Worm (Caenorhabditis elegans) whole organism, L2 larva: Measurements from ENCODE around the gene drd-10.

Experiments
- C34F6.9 ChIP-seq: fragments of 150-350 bp; optimal IDR thresholded peaks from 2 replicates; lab custom pipeline; 2014; ENCODE audit warnings: missing biosample characterization, missing genetic modification characterization
- F13H6.1 ChIP-seq: sonication (generic microtip); optimal IDR thresholded peaks from 2 replicates; lab custom pipeline; 2016; ENCODE audit warnings: missing genetic modification characterization, missing compliant biosample characterization
- R02D3.7 ChIP-seq: fragments of 150-350 bp; optimal IDR thresholded peaks from 2 replicates; lab custom pipeline; 2014; ENCODE audit warnings: missing biosample characterization, missing genetic modification characterization
- ZK546.5 ChIP-seq: sonication (generic microtip); optimal IDR thresholded peaks from 2 replicates; lab custom pipeline; 2017; ENCODE audit warnings: missing biosample characterization, missing genetic modification characterization
- alr-1 ChIP-seq: fragments of 150-350 bp; optimal IDR thresholded peaks from 2 replicates; lab custom pipeline; 2014; ENCODE audit warnings: missing biosample characterization, missing genetic modification characterization
- aly-2 ChIP-seq: fragments of 150-350 bp; optimal IDR thresholded peaks from 2 replicates; lab custom pipeline; 2014; ENCODE audit warnings: missing biosample characterization, missing genetic modification characterization
- blmp-1 ChIP-seq: sonication (generic microtip); optimal IDR thresholded peaks from 2 replicates; lab custom pipeline; 2017; ENCODE audit warnings: missing genetic modification characterization, mild to moderate bottlenecking, missing compliant biosample characterization, antibody characterized with exemption, moderate library complexity; ENCODE audit not compliant: insufficient read depth
- ceh-82 ChIP-seq: fragments of 150-350 bp; optimal IDR thresholded peaks from 2 replicates; lab custom pipeline; 2014; ENCODE audit warnings: missing biosample characterization, missing genetic modification characterization
- egl-27 ChIP-seq: sonication (generic microtip); optimal IDR thresholded peaks from 3 replicates; lab custom pipeline; 2017; ENCODE audit warnings: missing biosample characterization, missing genetic modification reagents, missing genetic modification characterization
- elt-1 ChIP-seq: fragments of 150-350 bp; optimal IDR thresholded peaks from 2 replicates; lab custom pipeline; 2014; ENCODE audit warnings: missing biosample characterization, missing genetic modification characterization
- elt-3 ChIP-seq: sonication (generic microtip); optimal IDR thresholded peaks from 2 replicates; lab custom pipeline; 2017; ENCODE audit warnings: missing biosample characterization, missing genetic modification characterization
- fos-1 ChIP-seq: fragments of 150-350 bp; optimal IDR thresholded peaks from 2 replicates; lab custom pipeline; 2014; ENCODE audit warnings: missing biosample characterization, missing genetic modification characterization
- gmeb-1 ChIP-seq: fragments of 150-350 bp; optimal IDR thresholded peaks from 2 replicates; lab custom pipeline; 2014; ENCODE audit warnings: missing biosample characterization, missing genetic modification characterization
- lin-11 ChIP-seq: fragments of 150-350 bp; sonication (generic microtip); optimal IDR thresholded peaks from 2 replicates; lab custom pipeline; 2014; ENCODE audit warnings: missing biosample characterization, missing genetic modification characterization, inconsistent platforms, mixed read lengths
- lin-39 ChIP-seq: fragments of 150-350 bp; optimal IDR thresholded peaks from 2 replicates; lab custom pipeline; 2014; ENCODE audit warnings: missing biosample characterization, missing genetic modification reagents, missing genetic modification characterization
- lsy-2 ChIP-seq, 2 experiments: fragments of 150-350 bp in 1 of 2; sonication (generic microtip) in 1 of 2; optimal IDR thresholded peaks; 2 replicates each; lab custom pipeline; 2014 to 2017; ENCODE audit warnings: missing biosample characterization in 2 of 2, missing genetic modification characterization in 2 of 2
- mab-5 ChIP-seq: fragments of 150-350 bp; optimal IDR thresholded peaks from 2 replicates; lab custom pipeline; 2014; ENCODE audit warnings: missing biosample characterization, missing genetic modification characterization
- mbf-1 ChIP-seq: sonication (generic microtip); optimal IDR thresholded peaks from 2 replicates; lab custom pipeline; 2017; ENCODE audit warnings: missing biosample characterization, missing genetic modification characterization
- mdl-1 ChIP-seq, 2 experiments: fragments of 150-350 bp in 1 of 2; sonication (generic microtip) in 1 of 2; optimal IDR thresholded peaks; 2 replicates each; lab custom pipeline; 2017; ENCODE audit warnings: missing biosample characterization in 2 of 2, missing genetic modification characterization in 2 of 2
- nhr-10 ChIP-seq: sonication (generic microtip); optimal IDR thresholded peaks from 2 replicates; lab custom pipeline; 2017; ENCODE audit warnings: missing biosample characterization, missing genetic modification characterization
- nhr-11 ChIP-seq: fragments of 150-350 bp; optimal IDR thresholded peaks from 2 replicates; lab custom pipeline; 2014; ENCODE audit warnings: missing biosample characterization, missing genetic modification characterization
- nhr-12 ChIP-seq: fragments of 150-350 bp; optimal IDR thresholded peaks from 2 replicates; lab custom pipeline; 2014; ENCODE audit warnings: missing biosample characterization, missing genetic modification characterization
- nhr-129 ChIP-seq: fragments of 150-350 bp; optimal IDR thresholded peaks from 2 replicates; lab custom pipeline; 2014; ENCODE audit warnings: missing biosample characterization, missing genetic modification characterization
- nhr-21 ChIP-seq: fragments of 150-350 bp; optimal IDR thresholded peaks from 2 replicates; lab custom pipeline; 2014; ENCODE audit warnings: missing biosample characterization, missing genetic modification characterization
- nhr-23 ChIP-seq: fragments of 150-350 bp; optimal IDR thresholded peaks from 2 replicates; lab custom pipeline; 2014; ENCODE audit warnings: missing biosample characterization, missing genetic modification reagents, missing genetic modification characterization
- nhr-237 ChIP-seq: fragments of 150-350 bp; optimal IDR thresholded peaks from 2 replicates; lab custom pipeline; 2014; ENCODE audit warnings: missing biosample characterization, missing genetic modification characterization
- sem-4 ChIP-seq: fragments of 150-350 bp; optimal IDR thresholded peaks from 2 replicates; lab custom pipeline; 2014; ENCODE audit warnings: missing biosample characterization, missing genetic modification reagents, missing genetic modification characterization
- skn-1 ChIP-seq: sonication (generic microtip); optimal IDR thresholded peaks from 2 replicates; lab custom pipeline; 2017; ENCODE audit warnings: missing biosample characterization, missing genetic modification characterization
- sma-3 ChIP-seq: sonication (generic microtip); optimal IDR thresholded peaks from 2 replicates; lab custom pipeline; 2016; ENCODE audit warnings: missing genetic modification reagents, missing genetic modification characterization, missing compliant biosample characterization
- unc-39 ChIP-seq: fragments of 150-350 bp; optimal IDR thresholded peaks from 2 replicates; lab custom pipeline; 2014; ENCODE audit warnings: missing biosample characterization, missing genetic modification characterization
- unc-55 ChIP-seq: fragments of 150-350 bp; sonication (generic microtip); optimal IDR thresholded peaks from 3 replicates; lab custom pipeline; 2014; ENCODE audit warnings: missing biosample characterization, missing genetic modification reagents, missing genetic modification characterization
- zag-1 ChIP-seq: fragments of 150-350 bp; optimal IDR thresholded peaks from 2 replicates; lab custom pipeline; 2014; ENCODE audit warnings: missing biosample characterization, missing genetic modification characterization
- ztf-1 ChIP-seq: fragments of 200-800 bp; sonication (Bioruptor generic); conservative IDR thresholded peaks from 2 replicates; pipeline ENCODE4 v1.3.6; 2022; ENCODE audit warnings: missing genetic modification characterization, missing compliant biosample characterization
- ztf-11 ChIP-seq: sonication (generic microtip); optimal IDR thresholded peaks from 2 replicates; lab custom pipeline; 2017; ENCODE audit warnings: missing biosample characterization, missing genetic modification characterization

drd-10 gene

DNA sequence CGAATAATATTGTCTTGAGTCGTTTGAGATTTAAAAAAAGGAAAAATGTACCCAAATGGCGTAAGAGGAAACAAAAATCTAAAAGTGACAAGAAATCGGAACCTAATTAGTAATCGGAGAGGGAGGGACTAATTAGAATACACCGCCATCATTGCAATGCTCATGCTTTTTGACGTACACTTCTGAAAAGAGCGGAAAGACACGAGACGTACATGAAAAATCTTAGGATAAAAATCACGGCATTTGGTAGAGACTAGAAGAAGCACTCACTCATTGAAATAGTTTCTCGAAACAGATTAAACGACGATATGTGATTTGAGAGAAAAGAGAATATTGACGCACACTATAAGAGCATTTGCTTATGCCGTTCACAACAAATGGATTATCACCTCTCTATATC lies 15.6 kb downstream of the drd-10 start:
- TF ChIP-seq C34F6.9 = no peak
- TF ChIP-seq lin-11 (tag; lab: Kevin White, UChicago) = no peak
- no peak for TF ChIP-seq ceh-82 (tag; lab: Kevin White, UChicago)
- TF ChIP-seq elt-1 (tag; lab: Kevin White, UChicago) = no peak
- TF ChIP-seq mbf-1 (tag; lab: Kevin White, UChicago) = no peak
- no peak for TF ChIP-seq ztf-1 (GFP tag; lab: Robert Waterston, UW)
- TF ChIP-seq mab-5 (tag; lab: Kevin White, UChicago) = no peak
- TF ChIP-seq elt-3 (tag; lab: Kevin White, UChicago) = no peak
- no peak for TF ChIP-seq fos-1 (tag; lab: Kevin White, UChicago)
- TF ChIP-seq egl-27 (tag; lab: Kevin White, UChicago) = no peak
- TF ChIP-seq ZK546.5 (tag; lab: Kevin White, UChicago) = no peak
- no peak for TF ChIP-seq aly-2 (tag; lab: Kevin White, UChicago)
- no peak for TF ChIP-seq lin-39 (tag; lab: Kevin White, UChicago)

- TF ChIP-seq ZK546.5 (tag; lab: Kevin White, UChicago) (no peak), unc-39 (no peak), ztf-11 (tag; lab: Kevin White, UChicago) (no peak), ceh-82 (tag; lab: Kevin White, UChicago) (no peak), sem-4 (tag; lab: Kevin White, UChicago) (no peak), zag-1 (no peak), C34F6.9 (no peak), sma-3 (GFP tag; lab: Kevin White, UChicago) (no peak), nhr-11 (no peak), nhr-10 (tag; lab: Kevin White, UChicago) (no peak)
These were observed 19.6 kb downstream of the drd-10 start, which contains the start of gene F20A1.6 for ce11 chrV:7027055-7027454. F20A1.6 (minus strand) TSS chrV:7027155.

DNA sequence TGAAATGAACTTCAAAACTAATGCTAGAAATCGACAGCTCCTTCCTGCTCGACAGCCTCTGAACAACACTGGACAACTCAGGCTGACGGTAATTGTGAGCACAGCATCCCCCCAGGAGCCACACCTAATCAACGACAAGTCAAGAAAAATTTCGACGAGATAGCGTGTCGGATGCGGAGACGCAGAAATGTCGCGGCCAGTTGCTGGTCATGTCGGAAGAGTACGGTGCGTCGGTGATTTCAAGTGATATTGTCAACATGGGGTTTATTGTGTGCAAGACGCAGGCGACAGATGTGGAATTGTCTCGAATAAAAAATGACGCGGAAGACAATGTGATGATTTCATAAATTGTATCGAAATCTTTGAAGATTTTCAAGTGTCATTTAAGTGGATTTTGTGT lies 29.1 kb downstream of the drd-10 start, which contains the start of gene twk-11:
Gene twk-11, minus strand, starts transcription at position 101 of the 400 bp plus-strand sequence.
- TF ChIP-seq nhr-12 (tag; lab: Kevin White, UChicago) (no peak), mdl-1 (tag; optimal IDR thresholded peaks at IDR 0.05; lab: Kevin White, UChicago) (no peak), gmeb-1 (tag; lab: Kevin White, UChicago) (no peak), skn-1 (tag; lab: Kevin White, UChicago) (no peak), unc-55 (GFP tag; lab: Kevin White, UChicago) (no peak), R02D3.7 (tag; lab: Kevin White, UChicago) (no peak), lin-11 (tag; lab: Kevin White, UChicago) (no peak), egl-27 (tag; lab: Kevin White, UChicago) (no peak)

ce11 chrV:7046005-7046404 lies 38.6 kb downstream of the drd-10 start, which contains the start of gene F20A1.2:
F20A1.2 (plus strand) TSS chrV:7046305.
- TF ChIP-seq unc-39 (no peak), nhr-12 (tag; lab: Kevin White, UChicago) (no peak), nhr-237 (tag; lab: Kevin White, UChicago) (no peak), unc-55 (GFP tag; lab: Kevin White, UChicago) (no peak), nhr-129 (tag; lab: Kevin White, UChicago) (no peak), sem-4 (tag; lab: Kevin White, UChicago) (no peak), elt-1 (tag; lab: Kevin White, UChicago) (no peak), F13H6.1 (no peak), ztf-1 (GFP tag; lab: Robert Waterston, UW) (no peak), blmp-1 (tag; lab: Kevin White, UChicago) (no peak), nhr-23 (tag; lab: Kevin White, UChicago) (no peak), C34F6.9 (no peak)

- TF ChIP-seq alr-1 (tag; lab: Kevin White, UChicago) = no peak
- TF ChIP-seq ztf-1 (GFP tag; lab: Robert Waterston, UW) = no peak
- no peak for TF ChIP-seq nhr-21 (tag; lab: Kevin White, UChicago)
- no peak for TF ChIP-seq nhr-23 (tag; lab: Kevin White, UChicago)
- no peak for TF ChIP-seq lsy-2 (tag; optimal IDR thresholded peaks at IDR 0.05; lab: Kevin White, UChicago)
- no peak for TF ChIP-seq lin-39 (tag; lab: Kevin White, UChicago)
- TF ChIP-seq mdl-1 (tag; optimal IDR thresholded peaks at IDR 0.05; lab: Kevin White, UChicago) = no peak
- no peak for TF ChIP-seq sem-4 (tag; lab: Kevin White, UChicago)
- no peak for TF ChIP-seq sma-3 (GFP tag; lab: Kevin White, UChicago)
- TF ChIP-seq, all 48 proteins: peak for 0
These were observed 40.1 kb downstream of the drd-10 start, which contains the start of gene F20A1.8 for ce11 chrV:7047512-7047911. F20A1.8 (minus strand) TSS chrV:7047612.
